Worm (Caenorhabditis elegans) whole organism, L4 larva: ENCODE measurements around the gene lin-5.

ENCODE experiments used
- arid-1 ChIP-seq: fragments of 200-800 bp; sonication (Bioruptor generic); conservative IDR thresholded peaks from 2 replicates; pipeline ENCODE4 v1.3.6; 2022; ENCODE audit warnings: missing genetic modification reagents, missing genetic modification characterization, missing compliant biosample characterization
- jun-1 ChIP-seq: fragments of 150-350 bp; optimal IDR thresholded peaks from 2 replicates; lab custom pipeline; 2014; ENCODE audit warnings: missing biosample characterization, missing genetic modification reagents, missing genetic modification characterization
- snpc-1.2 ChIP-seq: fragments of 200-800 bp; sonication (Bioruptor generic); IDR thresholded peaks from 2 replicates; pipeline ENCODE4 v1.3.6; 2022; ENCODE audit warnings: missing genetic modification reagents, missing genetic modification characterization, missing compliant biosample characterization

- TF ChIP-seq arid-1 (GFP tag; lab: Robert Waterston, UW) (no peak), jun-1 (tag; lab: Kevin White, UChicago) (no peak), snpc-1.2 (no peak)
These were observed 32.5 kb upstream of the lin-5 start for ce11 chrII:7827883-7828282.
